Worm (Caenorhabditis elegans) whole organism, L1 larva: Measurements from ENCODE around the gene C16A3.2.

Experiments
- C04F5.9 ChIP-seq: sonication (generic microtip); optimal IDR thresholded peaks from 2 replicates; lab custom pipeline; 2016; ENCODE audit warnings: missing genetic modification characterization, missing compliant biosample characterization
- F16B12.6 ChIP-seq: fragments of 150-350 bp; optimal IDR thresholded peaks from 2 replicates; lab custom pipeline; 2014; ENCODE audit warnings: missing biosample characterization, missing genetic modification characterization
- Y116A8C.19 ChIP-seq: sonication (generic microtip); optimal IDR thresholded peaks from 2 replicates; lab custom pipeline; 2016; ENCODE audit warnings: missing compliant biosample characterization, missing genetic modification characterization, borderline replicate concordance
- aha-1 ChIP-seq: fragments of 150-350 bp; optimal IDR thresholded peaks from 2 replicates; lab custom pipeline; 2014; ENCODE audit warnings: missing biosample characterization, missing genetic modification characterization
- alr-1 ChIP-seq: fragments of 200-800 bp; sonication (Bioruptor generic); optimal IDR thresholded peaks from 2 replicates; lab custom pipeline; 2018; ENCODE audit warnings: borderline replicate concordance, mild to moderate bottlenecking, missing genetic modification characterization, missing compliant biosample characterization
- aly-2 ChIP-seq: fragments of 150-350 bp; optimal IDR thresholded peaks from 2 replicates; lab custom pipeline; 2014; ENCODE audit warnings: missing biosample characterization, missing genetic modification characterization
- ama-1 ChIP-seq: fragments of 150-350 bp; optimal IDR thresholded peaks from 2 replicates; lab custom pipeline; 2014
- blmp-1 ChIP-seq: fragments of 150-350 bp; optimal IDR thresholded peaks from 2 replicates; lab custom pipeline; 2014; ENCODE audit warnings: missing biosample characterization, missing genetic modification characterization
- ceh-63 ChIP-seq: fragments of 200-800 bp; sonication (Bioruptor generic); optimal IDR thresholded peaks from 2 replicates; lab custom pipeline; 2018; ENCODE audit warnings: mild to moderate bottlenecking, missing genetic modification characterization, missing compliant biosample characterization
- ceh-8 ChIP-seq: fragments of 200-800 bp; sonication (Bioruptor generic); optimal IDR thresholded peaks from 2 replicates; lab custom pipeline; 2018; ENCODE audit warnings: mild to moderate bottlenecking, missing genetic modification characterization, moderate library complexity, missing compliant biosample characterization
- ceh-88 ChIP-seq: fragments of 200-800 bp; sonication (Bioruptor generic); IDR thresholded peaks from 2 replicates; pipeline ENCODE4 v1.3.6; 2022; ENCODE audit warnings: missing genetic modification characterization, missing compliant biosample characterization
- ceh-90 ChIP-seq: sonication (generic microtip); optimal IDR thresholded peaks from 2 replicates; lab custom pipeline; 2016; ENCODE audit warnings: missing genetic modification characterization, missing compliant biosample characterization
- dpl-1 ChIP-seq, 3 experiments: fragments of 150-350 bp in 2 of 3; sonication (generic microtip) in 1 of 3; optimal IDR thresholded peaks; 2 replicates each; lab custom pipeline; 2014 to 2017; ENCODE audit warnings: missing biosample characterization in 3 of 3, missing genetic modification characterization in 3 of 3, missing genetic modification reagents in 3 of 3
- efl-3 ChIP-seq: fragments of 200-800 bp; sonication (Bioruptor generic); optimal IDR thresholded peaks from 2 replicates; lab custom pipeline; 2018; ENCODE audit warnings: mild to moderate bottlenecking, missing genetic modification characterization, missing compliant biosample characterization
- egl-27 ChIP-seq, 2 experiments: fragments of 150-350 bp in 1 of 2; sonication (generic microtip); optimal IDR thresholded peaks; 3 replicates each; lab custom pipeline; 2017 to 2018; ENCODE audit warnings: missing biosample characterization in 2 of 2, missing genetic modification characterization in 2 of 2, missing genetic modification reagents in 2 of 2
- elt-2 ChIP-seq: sonication (generic microtip); optimal IDR thresholded peaks from 2 replicates; lab custom pipeline; 2016; ENCODE audit warnings: missing genetic modification characterization, mild to moderate bottlenecking, inconsistent platforms, missing compliant biosample characterization, missing genetic modification reagents
- ets-5 ChIP-seq: fragments of 200-800 bp; sonication (Bioruptor generic); IDR thresholded peaks from 2 replicates; pipeline ENCODE4 v1.3.6; 2022; ENCODE audit warnings: missing genetic modification characterization, missing compliant biosample characterization
- fkh-10 ChIP-seq: sonication (generic microtip); optimal IDR thresholded peaks from 2 replicates; lab custom pipeline; 2017; ENCODE audit warnings: missing biosample characterization, missing genetic modification reagents, missing genetic modification characterization
- fkh-8 ChIP-seq: sonication (generic microtip); optimal IDR thresholded peaks from 2 replicates; lab custom pipeline; 2016; ENCODE audit warnings: mild to moderate bottlenecking, missing genetic modification characterization, missing compliant biosample characterization
- grh-1 ChIP-seq: fragments of 200-800 bp; sonication (Bioruptor generic); IDR thresholded peaks from 2 replicates; pipeline ENCODE4 v1.3.6; 2022; ENCODE audit warnings: missing genetic modification reagents, missing genetic modification characterization, missing compliant biosample characterization
- hlh-17 ChIP-seq: fragments of 200-800 bp; sonication (Bioruptor generic); optimal IDR thresholded peaks from 2 replicates; lab custom pipeline; 2018; ENCODE audit warnings: missing genetic modification characterization, mild to moderate bottlenecking, missing compliant biosample characterization, moderate library complexity, borderline replicate concordance
- hlh-4 ChIP-seq: sonication (generic microtip); optimal IDR thresholded peaks from 2 replicates; lab custom pipeline; 2016; ENCODE audit warnings: mild to moderate bottlenecking, missing genetic modification characterization, missing compliant biosample characterization
- hpl-2 ChIP-seq: fragments of 150-350 bp; optimal IDR thresholded peaks from 2 replicates; lab custom pipeline; 2014; ENCODE audit warnings: missing biosample characterization, missing genetic modification reagents, missing genetic modification characterization
- irx-1 ChIP-seq: sonication (generic microtip); optimal IDR thresholded peaks from 2 replicates; lab custom pipeline; 2016; ENCODE audit warnings: missing genetic modification characterization, missing compliant biosample characterization
- lin-13 ChIP-seq: fragments of 150-350 bp; optimal IDR thresholded peaks from 2 replicates; lab custom pipeline; 2014; ENCODE audit warnings: missing biosample characterization, missing genetic modification reagents, missing genetic modification characterization
- lin-14 ChIP-seq: fragments of 200-800 bp; sonication (Bioruptor generic); optimal IDR thresholded peaks from 2 replicates; lab custom pipeline; 2018; ENCODE audit warnings: mild to moderate bottlenecking, missing genetic modification characterization, moderate library complexity, missing compliant biosample characterization
- lin-35 ChIP-seq, 2 experiments: fragments of 150-350 bp; optimal IDR thresholded peaks; 2 replicates each; lab custom pipeline; 2014; ENCODE audit warnings: missing biosample characterization in 2 of 2, missing genetic modification characterization in 2 of 2, missing genetic modification reagents in 2 of 2
- lin-39 ChIP-seq: fragments of 150-350 bp; optimal IDR thresholded peaks from 2 replicates; lab custom pipeline; 2014; ENCODE audit warnings: missing biosample characterization, missing genetic modification reagents, missing genetic modification characterization
- mab-9 ChIP-seq: fragments of 200-800 bp; sonication (Bioruptor generic); IDR thresholded peaks from 2 replicates; pipeline ENCODE4 v1.3.6; 2022; ENCODE audit warnings: missing genetic modification reagents, missing genetic modification characterization, missing compliant biosample characterization
- mdl-1 ChIP-seq, 2 experiments: fragments of 150-350 bp; optimal IDR thresholded peaks; 2 replicates each; lab custom pipeline; 2014 to 2017; ENCODE audit warnings: missing biosample characterization in 2 of 2, missing genetic modification characterization in 2 of 2, inconsistent platforms in 1 of 2
- mep-1 ChIP-seq: fragments of 150-350 bp; optimal IDR thresholded peaks from 2 replicates; lab custom pipeline; 2014; ENCODE audit warnings: missing biosample characterization, missing genetic modification characterization
- nhr-11 ChIP-seq: fragments of 150-350 bp; optimal IDR thresholded peaks from 2 replicates; lab custom pipeline; 2014; ENCODE audit warnings: missing biosample characterization, missing genetic modification characterization
- nhr-12 ChIP-seq: sonication (generic microtip); optimal IDR thresholded peaks from 2 replicates; lab custom pipeline; 2017; ENCODE audit warnings: missing biosample characterization, missing genetic modification characterization
- nhr-19 ChIP-seq: fragments of 200-800 bp; sonication (Bioruptor generic); conservative IDR thresholded peaks from 2 replicates; pipeline ENCODE4 v1.3.6; 2022; ENCODE audit warnings: missing genetic modification characterization, missing compliant biosample characterization
- nhr-20 ChIP-seq: sonication (generic microtip); optimal IDR thresholded peaks from 2 replicates; lab custom pipeline; 2016; ENCODE audit warnings: mild to moderate bottlenecking, missing genetic modification characterization, missing compliant biosample characterization
- nhr-237 ChIP-seq: fragments of 150-350 bp; optimal IDR thresholded peaks from 2 replicates; lab custom pipeline; 2014; ENCODE audit warnings: missing biosample characterization, missing genetic modification characterization
- nhr-47 ChIP-seq: sonication (generic microtip); optimal IDR thresholded peaks from 2 replicates; lab custom pipeline; 2016; ENCODE audit warnings: mild to moderate bottlenecking, missing genetic modification characterization, moderate library complexity, missing compliant biosample characterization
- nhr-71 ChIP-seq: sonication (generic microtip); optimal IDR thresholded peaks from 2 replicates; lab custom pipeline; 2016; ENCODE audit warnings: mild to moderate bottlenecking, missing genetic modification characterization, moderate library complexity, missing compliant biosample characterization
- nhr-77 ChIP-seq: fragments of 150-350 bp; optimal IDR thresholded peaks from 2 replicates; lab custom pipeline; 2014; ENCODE audit warnings: missing biosample characterization, missing genetic modification characterization
- nhr-84 ChIP-seq: sonication (generic microtip); optimal IDR thresholded peaks from 2 replicates; lab custom pipeline; 2017; ENCODE audit warnings: missing biosample characterization, missing genetic modification characterization
- nhr-85 ChIP-seq: sonication (generic microtip); peaks from one replicate; lab custom pipeline; 2016; ENCODE audit warnings: missing genetic modification characterization, inconsistent platforms, missing compliant biosample characterization
- pag-3 ChIP-seq: sonication (generic microtip); optimal IDR thresholded peaks from 2 replicates; lab custom pipeline; 2017; ENCODE audit warnings: missing genetic modification characterization, mild to moderate bottlenecking, missing compliant biosample characterization, antibody characterized with exemption, borderline replicate concordance; ENCODE audit not compliant: insufficient read depth
- pqm-1 ChIP-seq: sonication (generic microtip); optimal IDR thresholded peaks from 3 replicates; lab custom pipeline; 2017; ENCODE audit warnings: missing biosample characterization, missing genetic modification characterization
- rnt-1 ChIP-seq: sonication (generic microtip); optimal IDR thresholded peaks from 2 replicates; lab custom pipeline; 2016; ENCODE audit warnings: mild to moderate bottlenecking, missing genetic modification characterization, moderate library complexity, missing compliant biosample characterization
- skn-1 ChIP-seq: fragments of 150-350 bp; optimal IDR thresholded peaks from 2 replicates; lab custom pipeline; 2014; ENCODE audit warnings: missing biosample characterization, missing genetic modification characterization
- snu-23 ChIP-seq: sonication (generic microtip); optimal IDR thresholded peaks from 2 replicates; lab custom pipeline; 2016; ENCODE audit warnings: missing genetic modification characterization, missing compliant biosample characterization
- sox-4 ChIP-seq: sonication (generic microtip); optimal IDR thresholded peaks from 2 replicates; lab custom pipeline; 2016; ENCODE audit warnings: missing genetic modification characterization, missing compliant biosample characterization
- sup-37 ChIP-seq: fragments of 200-800 bp; sonication (Bioruptor generic); optimal IDR thresholded peaks from 2 replicates; lab custom pipeline; 2018; ENCODE audit warnings: mild to moderate bottlenecking, missing genetic modification characterization, missing compliant biosample characterization
- swsn-7 ChIP-seq: sonication (generic microtip); optimal IDR thresholded peaks from 2 replicates; lab custom pipeline; 2016; ENCODE audit warnings: missing genetic modification characterization, missing compliant biosample characterization
- tbx-2 ChIP-seq: sonication (generic microtip); optimal IDR thresholded peaks from 2 replicates; lab custom pipeline; 2016; ENCODE audit warnings: missing genetic modification characterization, missing compliant biosample characterization
- unc-30 ChIP-seq: sonication (generic microtip); optimal IDR thresholded peaks from 2 replicates; lab custom pipeline; 2017; ENCODE audit warnings: missing biosample characterization, missing genetic modification characterization
- unc-98 ChIP-seq: fragments of 200-800 bp; sonication (Bioruptor generic); IDR thresholded peaks from 2 replicates; pipeline ENCODE4 v1.3.6; 2022; ENCODE audit warnings: missing genetic modification characterization, missing compliant biosample characterization
- xbp-1 ChIP-seq: sonication (generic microtip); optimal IDR thresholded peaks from 2 replicates; lab custom pipeline; 2016; ENCODE audit warnings: missing genetic modification characterization, missing compliant biosample characterization
- ztf-11 ChIP-seq, 2 experiments: sonication (generic microtip); optimal IDR thresholded peaks; 2 replicates each; lab custom pipeline; 2016 to 2017; ENCODE audit warnings: missing genetic modification characterization in 2 of 2, missing biosample characterization in 1 of 2, missing compliant biosample characterization in 1 of 2

C16A3.2 gene

ce11 chrIII:6402346-6402745 is 12.7 kb downstream of the C16A3.2 start:
- TF ChIP-seq unc-98 (GFP tag; lab: Robert Waterston, UW): no peak; the same call in 1 of the 2 replicates
- no peak for TF ChIP-seq mdl-1 (tag; optimal IDR thresholded peaks at IDR 0.05; lab: Kevin White, UChicago)
- peak in 1 of 2 experiments; percentile 14 for TF ChIP-seq lin-35 (GFP tag; optimal IDR thresholded peaks at IDR 0.05; lab: Kevin White, UChicago)
- TF ChIP-seq fkh-10 (GFP tag; lab: Kevin White, UChicago): no peak
- no peak for TF ChIP-seq hlh-17 (GFP tag; lab: Kevin White, UChicago)
- no peak for TF ChIP-seq mab-9 (GFP tag; lab: Robert Waterston, UW)
- peak; percentile 91 for TF ChIP-seq nhr-71 (tag; lab: Kevin White, UChicago)
- TF ChIP-seq rnt-1 (tag; lab: Kevin White, UChicago): peak; percentile 86
- no peak for TF ChIP-seq fkh-8 (tag; lab: Kevin White, UChicago)
- TF ChIP-seq nhr-12 (tag; lab: Kevin White, UChicago): no peak
- TF ChIP-seq alr-1 (tag; lab: Kevin White, UChicago): no peak
- TF ChIP-seq nhr-237 (tag; lab: Kevin White, UChicago): no peak
- no peak for TF ChIP-seq sox-4 (tag; lab: Kevin White, UChicago)
- peak; percentile 54 for TF ChIP-seq tbx-2 (tag; lab: Kevin White, UChicago)
- no peak for TF ChIP-seq ceh-63 (GFP tag; lab: Kevin White, UChicago)
- no peak for TF ChIP-seq hpl-2 (GFP tag; lab: Kevin White, UChicago)
- no peak for TF ChIP-seq C04F5.9 (tag; lab: Kevin White, UChicago)
- TF ChIP-seq nhr-20: peak; percentile 18
- TF ChIP-seq sup-37 (GFP tag; lab: Kevin White, UChicago): peak; percentile 23
- TF ChIP-seq nhr-77 (tag; lab: Kevin White, UChicago): no peak
- TF ChIP-seq grh-1 (GFP tag; lab: Robert Waterston, UW): no peak
- TF ChIP-seq ceh-90 (tag; lab: Kevin White, UChicago): no peak
- TF ChIP-seq nhr-19 (GFP tag; lab: Robert Waterston, UW): peak; percentile 73
- no peak for TF ChIP-seq ets-5 (GFP tag; lab: Robert Waterston, UW)
- no peak for TF ChIP-seq skn-1 (tag; lab: Kevin White, UChicago)
- TF ChIP-seq nhr-47 (tag; lab: Kevin White, UChicago): peak; percentile 32
- no peak for TF ChIP-seq F16B12.6
- TF ChIP-seq nhr-85: no peak
- TF ChIP-seq mep-1: no peak
- TF ChIP-seq ceh-8: no peak
- TF ChIP-seq aly-2: no peak
- TF ChIP-seq egl-27 (tag; optimal IDR thresholded peaks at IDR 0.05; lab: Kevin White, UChicago): no peak
- no peak for TF ChIP-seq unc-30 (tag; lab: Kevin White, UChicago)
- no peak for TF ChIP-seq pqm-1 (tag; lab: Kevin White, UChicago)
- peak; percentile 58 for TF ChIP-seq nhr-11 (tag; lab: Kevin White, UChicago)
- TF ChIP-seq snu-23: peak; percentile 67
- TF ChIP-seq hlh-4 (tag; lab: Kevin White, UChicago): no peak
- TF ChIP-seq lin-14: peak; percentile 56
- TF ChIP-seq pag-3 (tag; lab: Kevin White, UChicago): no peak
- TF ChIP-seq ceh-88 (GFP tag; lab: Robert Waterston, UW): peak; percentile 13; the same call in 1 of the 2 replicates
- TF ChIP-seq blmp-1 (tag; lab: Kevin White, UChicago): no peak
- peak; percentile 57 for TF ChIP-seq lin-39 (tag; lab: Kevin White, UChicago)
- no peak for TF ChIP-seq Y116A8C.19 (tag; lab: Kevin White, UChicago)
- no peak for TF ChIP-seq elt-2 (tag; lab: Kevin White, UChicago)
- TF ChIP-seq swsn-7 (tag; lab: Kevin White, UChicago): peak; percentile 43
- TF ChIP-seq aha-1 (tag; lab: Kevin White, UChicago): no peak
- TF ChIP-seq efl-3: no peak
- no peak for TF ChIP-seq irx-1 (tag; lab: Kevin White, UChicago)
- TF ChIP-seq lin-13 (GFP tag; lab: Kevin White, UChicago): peak; percentile 60
- TF ChIP-seq ztf-11 (tag; optimal IDR thresholded peaks at IDR 0.05; lab: Kevin White, UChicago): no peak
- no peak for TF ChIP-seq nhr-84 (tag; lab: Kevin White, UChicago)
- TF ChIP-seq ama-1 (lab: Kevin White, UChicago): no peak
- no peak for TF ChIP-seq dpl-1 (GFP tag; optimal IDR thresholded peaks at IDR 0.05; lab: Kevin White, UChicago)
- peak; percentile 78 for TF ChIP-seq xbp-1 (tag; lab: Kevin White, UChicago)
